Worm (Caenorhabditis elegans) whole organism, L4 larva: ENCODE data around the gene cku-80.

ENCODE experiments used
- D1046.2 ChIP-seq: fragments of 200-800 bp; sonication (Bioruptor generic); IDR thresholded peaks from 2 replicates; pipeline ENCODE4 v1.3.6; 2022; ENCODE audit warnings: missing genetic modification characterization, missing compliant biosample characterization
- F10B5.3 ChIP-seq: sonication (generic microtip); optimal IDR thresholded peaks from 2 replicates; lab custom pipeline; 2016; ENCODE audit warnings: mild to moderate bottlenecking, missing genetic modification characterization, missing compliant biosample characterization
- F49E8.2 ChIP-seq: sonication (generic microtip); optimal IDR thresholded peaks from 2 replicates; lab custom pipeline; 2016; ENCODE audit warnings: missing compliant biosample characterization, mild to moderate bottlenecking, missing genetic modification characterization, borderline replicate concordance
- T26A8.4 ChIP-seq: fragments of 200-800 bp; sonication (Bioruptor generic); IDR thresholded peaks from 2 replicates; pipeline ENCODE4 v1.3.6; 2022; ENCODE audit warnings: missing genetic modification characterization, missing compliant biosample characterization
- ZK546.5 ChIP-seq, 2 experiments: sonication (generic microtip); optimal IDR thresholded peaks; 2 replicates each; lab custom pipeline; 2017; ENCODE audit warnings: missing biosample characterization in 2 of 2, missing genetic modification characterization in 2 of 2
- aha-1 ChIP-seq: fragments of 150-350 bp; peaks from one replicate; lab custom pipeline; 2014; ENCODE audit warnings: missing biosample characterization, missing genetic modification characterization
- ama-1 ChIP-seq: fragments of 150-350 bp; optimal IDR thresholded peaks from 2 replicates; lab custom pipeline; 2014; ENCODE audit warnings: inconsistent platforms, mixed read lengths
- attf-4 ChIP-seq: sonication (generic microtip); optimal IDR thresholded peaks from 3 replicates; lab custom pipeline; 2017; ENCODE audit warnings: missing biosample characterization, missing genetic modification characterization
- ceh-20 ChIP-seq: fragments of 200-800 bp; sonication (Bioruptor generic); IDR thresholded peaks from 2 replicates; pipeline ENCODE4 v1.3.6; 2022; ENCODE audit warnings: missing genetic modification reagents, missing genetic modification characterization, missing compliant biosample characterization
- ceh-82 ChIP-seq: sonication (generic microtip); optimal IDR thresholded peaks from 2 replicates; lab custom pipeline; 2017; ENCODE audit warnings: missing biosample characterization, missing genetic modification characterization
- cey-2 ChIP-seq: sonication (generic microtip); optimal IDR thresholded peaks from 3 replicates; lab custom pipeline; 2017; ENCODE audit warnings: missing genetic modification characterization, mild to moderate bottlenecking, missing compliant biosample characterization, antibody characterized with exemption, borderline replicate concordance; ENCODE audit not compliant: insufficient read depth
- daf-12 ChIP-seq: fragments of 150-350 bp; optimal IDR thresholded peaks from 2 replicates; lab custom pipeline; 2014; ENCODE audit warnings: missing biosample characterization, missing genetic modification reagents, missing genetic modification characterization
- daf-8 ChIP-seq: fragments of 200-800 bp; sonication (Bioruptor generic); IDR thresholded peaks from 2 replicates; pipeline ENCODE4 v1.3.6; 2022; ENCODE audit warnings: missing genetic modification characterization, missing compliant biosample characterization
- dmd-8 ChIP-seq: fragments of 200-800 bp; sonication (Bioruptor generic); IDR thresholded peaks from 2 replicates; pipeline ENCODE4 v1.3.6; 2022; ENCODE audit warnings: missing genetic modification characterization, missing compliant biosample characterization
- dpl-1 ChIP-seq: fragments of 150-350 bp; optimal IDR thresholded peaks from 2 replicates; lab custom pipeline; 2014; ENCODE audit warnings: missing biosample characterization, missing genetic modification reagents, missing genetic modification characterization
- lim-7 ChIP-seq: fragments of 200-800 bp; sonication (Bioruptor generic); IDR thresholded peaks from 2 replicates; pipeline ENCODE4 v1.3.6; 2022; ENCODE audit warnings: missing genetic modification characterization, missing compliant biosample characterization
- lin-1 ChIP-seq: fragments of 200-800 bp; sonication (Bioruptor generic); IDR thresholded peaks from 2 replicates; pipeline ENCODE4 v1.3.6; 2022; ENCODE audit warnings: missing genetic modification reagents, missing genetic modification characterization, missing compliant biosample characterization
- madf-9 ChIP-seq: fragments of 200-800 bp; sonication (Bioruptor generic); conservative IDR thresholded peaks from 2 replicates; pipeline ENCODE4 v1.3.6; 2022; ENCODE audit warnings: missing genetic modification reagents, missing genetic modification characterization, missing compliant biosample characterization
- mdl-1 ChIP-seq, 2 experiments: fragments of 150-350 bp in 1 of 2; sonication (generic microtip) in 1 of 2; optimal IDR thresholded peaks; 2 replicates each; lab custom pipeline; 2014 to 2017; ENCODE audit warnings: missing biosample characterization in 2 of 2, missing genetic modification characterization in 2 of 2
- mes-2 ChIP-seq: sonication (generic microtip); optimal IDR thresholded peaks from 2 replicates; lab custom pipeline; 2016; ENCODE audit warnings: missing genotype, mild to moderate bottlenecking, missing genetic modification characterization, missing compliant biosample characterization; ENCODE audit not compliant: poor library complexity, severe bottlenecking
- nhr-111 ChIP-seq: fragments of 200-800 bp; sonication (Bioruptor generic); optimal IDR thresholded peaks from 2 replicates; lab custom pipeline; 2018; ENCODE audit warnings: mild to moderate bottlenecking, missing genetic modification characterization, missing compliant biosample characterization
- nhr-237 ChIP-seq: sonication (generic microtip); optimal IDR thresholded peaks from 2 replicates; lab custom pipeline; 2017; ENCODE audit warnings: missing biosample characterization, missing genetic modification characterization
- nhr-41 ChIP-seq: fragments of 200-800 bp; sonication (Bioruptor generic); IDR thresholded peaks from 2 replicates; pipeline ENCODE4 v1.3.6; 2022; ENCODE audit warnings: missing genetic modification reagents, missing genetic modification characterization, missing compliant biosample characterization
- php-3 ChIP-seq: fragments of 200-800 bp; sonication (Bioruptor generic); IDR thresholded peaks from 2 replicates; pipeline ENCODE4 v1.3.6; 2022; ENCODE audit warnings: missing genetic modification reagents, missing genetic modification characterization, missing compliant biosample characterization
- rbr-2 ChIP-seq: sonication (generic microtip); optimal IDR thresholded peaks from 2 replicates; lab custom pipeline; 2016; ENCODE audit warnings: missing genotype, missing genetic modification characterization, missing compliant biosample characterization
- saeg-2 ChIP-seq: fragments of 200-800 bp; sonication (Bioruptor generic); IDR thresholded peaks from 2 replicates; pipeline ENCODE4 v1.3.6; 2022; ENCODE audit warnings: missing genetic modification reagents, missing genetic modification characterization, missing compliant biosample characterization
- skn-1 ChIP-seq: fragments of 150-350 bp; optimal IDR thresholded peaks from 2 replicates; lab custom pipeline; 2014; ENCODE audit warnings: missing biosample characterization, missing genetic modification characterization
- snpc-1.2 ChIP-seq: fragments of 200-800 bp; sonication (Bioruptor generic); IDR thresholded peaks from 2 replicates; pipeline ENCODE4 v1.3.6; 2022; ENCODE audit warnings: missing genetic modification reagents, missing genetic modification characterization, missing compliant biosample characterization
- snpc-4 ChIP-seq: fragments of 150-350 bp; optimal IDR thresholded peaks from 2 replicates; lab custom pipeline; 2014; ENCODE audit warnings: missing biosample characterization, missing genetic modification characterization
- unc-39 ChIP-seq: sonication (generic microtip); optimal IDR thresholded peaks from 2 replicates; lab custom pipeline; 2017; ENCODE audit warnings: missing biosample characterization, missing genetic modification characterization
- unc-62 ChIP-seq, 3 experiments: fragments of 150-350 bp in 1 of 3; sonication (generic microtip); optimal IDR thresholded peaks in 2 of 3; peaks in 1 of 3; 1 replicate in 1 of 3; 2 replicates in 2 of 3; lab custom pipeline; 2014 to 2017; ENCODE audit warnings: missing biosample characterization in 3 of 3, missing genetic modification characterization in 3 of 3, missing genetic modification reagents in 3 of 3, missing genotype in 1 of 3
- zip-11 ChIP-seq: fragments of 200-800 bp; sonication (Bioruptor generic); IDR thresholded peaks from 2 replicates; pipeline ENCODE4 v1.3.6; 2022; ENCODE audit warnings: missing genetic modification characterization, missing compliant biosample characterization

Gene cku-80

DNA sequence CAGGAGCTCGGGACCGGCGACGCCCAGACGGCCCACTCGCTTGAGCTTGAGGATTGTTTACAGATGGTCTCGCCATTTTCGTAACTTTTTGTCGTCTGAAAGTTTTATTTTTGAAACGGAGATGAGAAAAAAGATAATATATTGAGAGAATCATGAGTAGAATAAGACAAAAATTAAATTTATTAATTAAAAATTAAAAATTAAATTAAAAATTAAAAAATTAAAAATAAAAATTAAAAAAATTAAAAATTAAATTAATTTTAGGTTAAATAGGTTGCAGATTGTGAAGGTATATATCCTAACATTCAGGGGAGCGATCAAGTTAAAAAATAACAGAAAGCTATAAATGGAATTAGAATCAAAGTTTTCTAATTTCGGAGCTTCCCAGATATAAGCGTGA is 39.9 kb upstream of the cku-80 start, which contains the start of gene B0284.3:
TSS of gene B0284.3 (minus strand) at position 101 of the 400 bp plus-strand sequence.
- TF ChIP-seq skn-1 (no peak), mdl-1 (tag; optimal IDR thresholded peaks at IDR 0.05; lab: Kevin White, UChicago) (no peak), mes-2 (tag; lab: Kevin White, UChicago) (no peak), lin-1 (GFP tag; lab: Robert Waterston, UW) (no peak), nhr-237 (tag; lab: Kevin White, UChicago) (no peak), unc-62 (GFP tag; optimal IDR thresholded peaks at IDR 0.05 in 1 of 2; lab: Kevin White, UChicago) (no peak), unc-62 (tag; optimal IDR thresholded peaks at IDR 0.05; lab: Kevin White, UChicago) (no peak), nhr-111 (GFP tag; lab: Kevin White, UChicago) (no peak), cey-2 (tag; lab: Kevin White, UChicago) (no peak), ceh-20 (GFP tag; lab: Robert Waterston, UW) (no peak), madf-9 (no peak), daf-8 (no peak), rbr-2 (tag; lab: Kevin White, UChicago) (no peak), unc-39 (tag; lab: Kevin White, UChicago) (no peak)

DNA sequence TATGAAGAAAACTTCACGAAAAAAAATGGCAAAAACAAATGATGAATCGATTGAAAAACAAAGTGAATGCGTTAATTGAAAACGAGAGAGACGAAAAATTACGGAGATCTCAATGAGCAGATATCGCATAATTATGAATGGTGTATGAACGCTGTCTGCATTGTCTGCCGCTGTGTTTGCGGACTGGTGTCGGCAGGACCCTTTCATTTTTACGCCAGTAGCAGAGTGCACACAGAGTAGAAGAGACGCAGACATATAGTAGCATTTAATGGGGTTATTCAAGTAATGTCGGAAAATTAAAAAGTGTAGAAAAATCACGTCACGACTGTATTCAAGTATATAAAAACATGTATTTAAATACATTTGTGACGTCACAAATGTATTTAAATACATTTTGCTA is 38.8 kb upstream of the cku-80 start:
- TF ChIP-seq F49E8.2 (tag; lab: Kevin White, UChicago), result no peak
- TF ChIP-seq zip-11, result no peak
- TF ChIP-seq mes-2 (tag; lab: Kevin White, UChicago), result peak; percentile 65

ce11 chrIII:4381343-4381742 is 38.3 kb upstream of the cku-80 start, which contains the start of gene pals-27:
Gene pals-27 (plus strand): TSS chrIII:4381643.
- TF ChIP-seq snpc-4 (tag; lab: Kevin White, UChicago) (no peak), daf-12 (no peak), ama-1 (lab: Kevin White, UChicago) (no peak), F10B5.3 (tag; lab: Kevin White, UChicago) (no peak), D1046.2 (GFP tag; lab: Robert Waterston, UW) (no peak), snpc-1.2 (GFP tag; lab: Robert Waterston, UW) (no peak), attf-4 (tag; lab: Kevin White, UChicago) (no peak), php-3 (GFP tag; lab: Robert Waterston, UW) (no peak)

- TF ChIP-seq dmd-8 (GFP tag; lab: Robert Waterston, UW), result no peak
- peak; percentile 87 for TF ChIP-seq aha-1
These were observed 37.5 kb upstream of the cku-80 start for ce11 chrIII:4382118-4382517.

DNA sequence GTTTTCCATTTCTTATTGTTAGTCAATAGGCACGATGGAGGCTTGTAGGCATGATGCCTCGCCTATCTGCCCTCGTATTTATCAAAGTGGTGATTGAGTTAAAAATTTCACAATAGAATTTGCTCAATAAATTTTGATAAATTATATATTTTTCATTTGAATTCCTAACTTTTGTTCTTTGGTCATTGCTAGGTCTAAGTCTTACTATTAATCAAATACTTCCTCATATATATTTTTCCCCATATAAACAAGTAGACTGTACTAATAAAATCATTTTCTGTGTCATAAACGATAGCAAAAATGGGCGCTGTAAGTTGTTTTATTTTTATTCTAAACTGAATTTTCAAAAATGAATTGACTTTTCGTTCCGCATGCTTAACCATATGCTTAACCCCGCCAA is 35.2 kb upstream of the cku-80 start, which contains the start of gene pals-28:
TSS of gene pals-28 (plus strand) at position 301 of the 400 bp plus-strand sequence.
- TF ChIP-seq skn-1 (no peak), nhr-41 (GFP tag; lab: Robert Waterston, UW) (no peak), php-3 (GFP tag; lab: Robert Waterston, UW) (no peak), dpl-1 (GFP tag; lab: Kevin White, UChicago) (no peak), ZK546.5 (tag; optimal IDR thresholded peaks at IDR 0.05; lab: Kevin White, UChicago) (no peak), lin-1 (GFP tag; lab: Robert Waterston, UW) (no peak), lim-7 (GFP tag; lab: Robert Waterston, UW) (no peak), D1046.2 (GFP tag; lab: Robert Waterston, UW) (no peak), ceh-82 (tag; lab: Kevin White, UChicago) (no peak), T26A8.4 (GFP tag; lab: Robert Waterston, UW) (no peak), saeg-2 (no peak)
- TF ChIP-seq, all 104 proteins: peak for 0
